Fruit fly (Drosophila melanogaster): Measurements from ENCODE around the gene frj.

DNA sequence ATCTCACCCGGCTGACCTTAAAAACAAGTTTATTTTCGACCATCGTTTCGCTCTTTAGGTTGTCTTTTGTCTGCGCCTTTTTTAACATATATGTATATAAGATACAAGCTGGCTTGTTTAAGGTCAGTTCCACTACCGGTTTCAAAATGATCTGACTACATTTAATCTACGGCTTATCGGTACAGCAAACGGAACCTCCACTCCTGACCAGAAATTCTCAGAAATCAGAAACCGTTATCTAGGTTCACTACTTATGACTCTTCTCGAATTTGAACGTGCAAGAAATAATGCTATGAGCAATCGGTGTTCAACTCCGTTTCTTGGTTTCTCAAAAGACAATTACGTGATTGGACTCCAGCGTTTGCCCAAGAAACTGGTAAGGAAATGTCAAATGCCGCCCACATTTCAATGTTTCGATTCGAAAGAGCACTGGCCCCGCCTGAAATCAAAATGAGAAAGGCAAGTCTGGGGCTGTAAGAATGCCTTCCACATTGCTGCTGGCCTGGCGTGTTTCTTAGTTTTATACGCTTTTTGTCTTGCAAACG is 14.3 kb downstream of the frj start:
- TF ChIP-seq pan (optimal IDR thresholded peaks at IDR 0.05) (no peak), CG8478 (optimal IDR thresholded peaks at IDR 0.05) (no peak), EcR (GFP tag; optimal IDR thresholded peaks at IDR 0.05) (no peak), usp (GFP tag; optimal IDR thresholded peaks at IDR 0.05) (no peak)
